Fruit fly (Drosophila melanogaster) whole organism, embryonic: ENCODE results near the gene CG31174.
A peak's percentile ranks its signal among the peaks of the same experiment; 100 is the strongest.

ENCODE experiments used
- ATbp ChIP-seq: fragments of 200-800 bp; sonication (Bioruptor generic); optimal IDR thresholded peaks from 2 replicates; lab custom pipeline; 2017; ENCODE audit warnings: missing biosample characterization, mild to moderate bottlenecking, missing genetic modification characterization, missing genetic modification reagents
- Abd-B ChIP-seq: fragments of 200-800 bp; sonication (Bioruptor generic); optimal IDR thresholded peaks from 2 replicates; lab custom pipeline; 2018; ENCODE audit warnings: missing biosample characterization, mild to moderate bottlenecking, missing genetic modification characterization, moderate library complexity
- CG1024 ChIP-seq: fragments of 200-800 bp; sonication (Bioruptor generic); IDR thresholded peaks from 2 replicates; pipeline ENCODE4 v1.3.6; 2022; ENCODE audit warnings: missing biosample characterization, missing genetic modification characterization
- CG10267 ChIP-seq: fragments of 200-800 bp; sonication (Bioruptor generic); optimal IDR thresholded peaks from 2 replicates; lab custom pipeline; 2018; ENCODE audit warnings: missing biosample characterization, mild to moderate bottlenecking, missing genetic modification characterization, moderate library complexity
- CG11085 ChIP-seq: fragments of 200-800 bp; sonication (Bioruptor generic); IDR thresholded peaks from 2 replicates; pipeline ENCODE4 v1.3.6; 2022; ENCODE audit warnings: missing biosample characterization, missing genetic modification characterization
- CG13775 ChIP-seq: fragments of 200-800 bp; sonication (Bioruptor generic); optimal IDR thresholded peaks from 3 replicates; lab custom pipeline; 2017; ENCODE audit warnings: missing biosample characterization, mild to moderate bottlenecking, missing genetic modification characterization
- CG14965 ChIP-seq: fragments of 200-800 bp; sonication (Bioruptor generic); optimal IDR thresholded peaks from 2 replicates; lab custom pipeline; 2016; ENCODE audit warnings: missing biosample characterization, missing genetic modification characterization, borderline replicate concordance
- CG15073 ChIP-seq: fragments of 200-800 bp; sonication (Bioruptor generic); optimal IDR thresholded peaks from 2 replicates; lab custom pipeline; 2016; ENCODE audit warnings: missing biosample characterization, missing genetic modification characterization
- CG17385 ChIP-seq: fragments of 200-800 bp; sonication (Bioruptor generic); optimal IDR thresholded peaks from 3 replicates; lab custom pipeline; 2018; ENCODE audit warnings: missing biosample characterization, mild to moderate bottlenecking, missing genetic modification characterization
- CG31441 ChIP-seq: fragments of 200-800 bp; sonication (Bioruptor generic); IDR thresholded peaks from 2 replicates; pipeline ENCODE4 v1.3.6; 2022; ENCODE audit warnings: missing biosample characterization, missing genetic modification characterization
- CG33213 ChIP-seq: fragments of 200-800 bp; sonication (Bioruptor generic); optimal IDR thresholded peaks from 3 replicates; lab custom pipeline; 2016; ENCODE audit warnings: missing biosample characterization, missing genetic modification characterization
- CG3838 ChIP-seq: fragments of 200-800 bp; sonication (Bioruptor generic); optimal IDR thresholded peaks from 3 replicates; lab custom pipeline; 2016; ENCODE audit warnings: missing biosample characterization, missing genetic modification characterization
- CG43689 ChIP-seq: fragments of 200-800 bp; sonication (Bioruptor generic); IDR thresholded peaks from 2 replicates; pipeline ENCODE4 v1.3.6; 2022; ENCODE audit warnings: missing biosample characterization, missing genetic modification characterization
- CG4854 ChIP-seq: fragments of 200-800 bp; sonication (Bioruptor generic); optimal IDR thresholded peaks from 2 replicates; lab custom pipeline; 2016; ENCODE audit warnings: missing biosample characterization, missing genetic modification characterization, inconsistent platforms
- CG8089 ChIP-seq: fragments of 200-800 bp; sonication (Bioruptor generic); optimal IDR thresholded peaks from 3 replicates; lab custom pipeline; 2016; ENCODE audit warnings: missing biosample characterization, missing genetic modification characterization
- CG8478 ChIP-seq: fragments of >200 bp; optimal IDR thresholded peaks from 2 replicates; lab custom pipeline; 2018
- CG8924 ChIP-seq: fragments of 200-800 bp; optimal IDR thresholded peaks from 3 replicates; lab custom pipeline; 2019; ENCODE audit warnings: missing biosample characterization, mild to moderate bottlenecking, missing genetic modification characterization, moderate library complexity
- CG8944 ChIP-seq: fragments of 200-800 bp; sonication (Bioruptor generic); optimal IDR thresholded peaks from 3 replicates; lab custom pipeline; 2016; ENCODE audit warnings: missing biosample characterization, missing genetic modification characterization
- CTCF ChIP-seq: fragments of 200-800 bp; sonication (Bioruptor generic); optimal IDR thresholded peaks from 2 replicates; lab custom pipeline; 2017; ENCODE audit warnings: missing biosample characterization, mild to moderate bottlenecking, missing genetic modification characterization, moderate library complexity
- CoRest ChIP-seq: fragments of 200-800 bp; sonication (Bioruptor generic); optimal IDR thresholded peaks from 3 replicates; lab custom pipeline; 2018; ENCODE audit warnings: missing biosample characterization, mild to moderate bottlenecking, missing genetic modification characterization, moderate library complexity
- Dad ChIP-seq: fragments of 200-800 bp; sonication (Bioruptor generic); optimal IDR thresholded peaks from 3 replicates; lab custom pipeline; 2016; ENCODE audit warnings: missing biosample characterization, missing genetic modification characterization
- Elba2 ChIP-seq: fragments of 200-800 bp; sonication (Bioruptor generic); optimal IDR thresholded peaks from 3 replicates; lab custom pipeline; 2016; ENCODE audit warnings: missing biosample characterization, missing genetic modification characterization
- HLH3B ChIP-seq: fragments of 200-800 bp; sonication (Bioruptor generic); IDR thresholded peaks from 2 replicates; pipeline ENCODE4 v1.3.6; 2022; ENCODE audit warnings: missing biosample characterization, missing genetic modification characterization
- HmgD ChIP-seq: fragments of 200-800 bp; sonication (Bioruptor generic); optimal IDR thresholded peaks from 3 replicates; lab custom pipeline; 2016; ENCODE audit warnings: missing biosample characterization, missing genetic modification characterization
- Hr3 ChIP-seq: fragments of 200-800 bp; sonication (Bioruptor generic); optimal IDR thresholded peaks from 3 replicates; lab custom pipeline; 2016; ENCODE audit warnings: missing biosample characterization, missing genetic modification characterization
- MTF-1 ChIP-seq: fragments of 200-800 bp; sonication (Bioruptor generic); optimal IDR thresholded peaks from 2 replicates; lab custom pipeline; 2018; ENCODE audit warnings: missing biosample characterization, mild to moderate bottlenecking, missing genetic modification characterization, borderline replicate concordance
- Mes4 ChIP-seq: fragments of 200-800 bp; sonication (Bioruptor generic); optimal IDR thresholded peaks from 2 replicates; lab custom pipeline; 2016; ENCODE audit warnings: missing biosample characterization, missing genetic modification characterization
- NK7.1 ChIP-seq: fragments of 200-800 bp; sonication (Bioruptor generic); optimal IDR thresholded peaks from 3 replicates; lab custom pipeline; 2016; ENCODE audit warnings: missing biosample characterization, missing genetic modification characterization
- Nf-YC ChIP-seq: fragments of 200-800 bp; optimal IDR thresholded peaks from 3 replicates; lab custom pipeline; 2019; ENCODE audit warnings: missing biosample characterization, mild to moderate bottlenecking, missing genetic modification characterization, moderate library complexity
- Oli ChIP-seq: fragments of 200-800 bp; sonication (Bioruptor generic); optimal IDR thresholded peaks from 2 replicates; lab custom pipeline; 2018; ENCODE audit warnings: missing biosample characterization, mild to moderate bottlenecking, missing genetic modification characterization, moderate library complexity
- Ptx1 ChIP-seq: fragments of 200-800 bp; sonication (Bioruptor generic); IDR thresholded peaks from 2 replicates; pipeline ENCODE4 v1.3.6; 2022; ENCODE audit warnings: missing biosample characterization, missing genetic modification characterization
- ac ChIP-seq: fragments of 200-800 bp; sonication (Bioruptor generic); optimal IDR thresholded peaks from 3 replicates; lab custom pipeline; 2017; ENCODE audit warnings: missing biosample characterization, mild to moderate bottlenecking, missing genetic modification characterization
- ato ChIP-seq: fragments of 200-800 bp; sonication (Bioruptor generic); IDR thresholded peaks from 2 replicates; pipeline ENCODE4 v1.3.6; 2022; ENCODE audit warnings: missing biosample characterization, missing genetic modification characterization; ENCODE audit not compliant: partially characterized antibody
- bab2 ChIP-seq: fragments of 200-800 bp; sonication (Bioruptor generic); optimal IDR thresholded peaks from 2 replicates; lab custom pipeline; 2016; ENCODE audit warnings: missing biosample characterization, missing genetic modification characterization
- bsh ChIP-seq, 2 experiments: fragments of 200-800 bp; sonication (Bioruptor generic); optimal IDR thresholded peaks; 2 replicates each; lab custom pipeline; 2017 to 2018; ENCODE audit warnings: mild to moderate bottlenecking in 2 of 2, missing biosample characterization in 2 of 2, missing genetic modification characterization in 2 of 2, moderate library complexity in 1 of 2
- chif ChIP-seq, 2 experiments: fragments of 200-800 bp; sonication (Bioruptor generic); optimal IDR thresholded peaks; 3 replicates each; lab custom pipeline; 2016; ENCODE audit warnings: missing biosample characterization in 2 of 2, missing genetic modification characterization in 2 of 2
- chn ChIP-seq: fragments of 200-800 bp; sonication (Bioruptor generic); optimal IDR thresholded peaks from 2 replicates; lab custom pipeline; 2016; ENCODE audit warnings: missing biosample characterization, missing genetic modification characterization
- dmrt11E ChIP-seq: fragments of 200-800 bp; sonication (Bioruptor generic); optimal IDR thresholded peaks from 3 replicates; lab custom pipeline; 2018; ENCODE audit warnings: missing biosample characterization, mild to moderate bottlenecking, missing genetic modification characterization, moderate library complexity
- dpn ChIP-seq, 2 experiments: fragments of 200-800 bp; sonication (Bioruptor generic); optimal IDR thresholded peaks; 3 replicates each; lab custom pipeline; 2016; ENCODE audit warnings: missing biosample characterization in 2 of 2, missing genetic modification characterization in 2 of 2
- exex ChIP-seq: fragments of 200-800 bp; sonication (Bioruptor generic); optimal IDR thresholded peaks from 4 replicates; lab custom pipeline; 2018; ENCODE audit warnings: missing biosample characterization, mild to moderate bottlenecking, missing genetic modification characterization, moderate library complexity
- fd64A ChIP-seq: fragments of 200-800 bp; sonication (Bioruptor generic); optimal IDR thresholded peaks from 3 replicates; lab custom pipeline; 2018; ENCODE audit warnings: missing biosample characterization, mild to moderate bottlenecking, missing genetic modification characterization
- gcm2 ChIP-seq: fragments of 200-800 bp; sonication (Bioruptor generic); optimal IDR thresholded peaks from 2 replicates; lab custom pipeline; 2016; ENCODE audit warnings: missing biosample characterization, missing genetic modification characterization
- gsb ChIP-seq: fragments of 200-800 bp; sonication (Bioruptor generic); IDR thresholded peaks from 2 replicates; pipeline ENCODE4 v1.3.6; 2022; ENCODE audit warnings: missing biosample characterization, missing genetic modification characterization
- hbn ChIP-seq: fragments of 200-800 bp; sonication (Bioruptor generic); IDR thresholded peaks from 2 replicates; pipeline ENCODE4 v1.3.6; 2022; ENCODE audit warnings: missing biosample characterization, missing genetic modification characterization; ENCODE audit not compliant: partially characterized antibody
- jing ChIP-seq: fragments of 200-800 bp; sonication (Bioruptor generic); optimal IDR thresholded peaks from 2 replicates; lab custom pipeline; 2018; ENCODE audit warnings: missing biosample characterization, mild to moderate bottlenecking, missing genetic modification characterization
- ken ChIP-seq: fragments of 200-800 bp; sonication (Bioruptor generic); IDR thresholded peaks from 3 replicates; pipeline ENCODE4 v1.3.6; 2022; ENCODE audit warnings: missing biosample characterization, missing genetic modification characterization
- klu ChIP-seq: fragments of 200-800 bp; sonication (Bioruptor generic); IDR thresholded peaks from 2 replicates; pipeline ENCODE4 v1.3.6; 2022; ENCODE audit warnings: missing biosample characterization, missing genetic modification characterization
- lov ChIP-seq, 2 experiments: fragments of 200-800 bp in 1 of 2; fragments of >200 bp in 1 of 2; sonication (Bioruptor generic) in 1 of 2; IDR thresholded peaks in 1 of 2; optimal IDR thresholded peaks in 1 of 2; 2 replicates in 1 of 2; 3 replicates in 1 of 2; pipeline versions ENCODE4 v1.3.6 to Lab custom; 2017 to 2022; ENCODE audit warnings: missing biosample characterization in 1 of 2, missing genetic modification characterization in 1 of 2
- schlank ChIP-seq: fragments of 200-800 bp; sonication (Bioruptor generic); optimal IDR thresholded peaks from 2 replicates; lab custom pipeline; 2018; ENCODE audit warnings: missing biosample characterization, mild to moderate bottlenecking, missing genetic modification characterization
- stwl ChIP-seq: fragments of 200-800 bp; sonication (Bioruptor generic); optimal IDR thresholded peaks from 3 replicates; lab custom pipeline; 2018; ENCODE audit warnings: missing biosample characterization, mild to moderate bottlenecking, missing genetic modification characterization, moderate library complexity
- unc-4 ChIP-seq: fragments of 200-800 bp; sonication (Bioruptor generic); IDR thresholded peaks from 2 replicates; pipeline ENCODE4 v1.3.6; 2022; ENCODE audit warnings: missing biosample characterization, missing genetic modification characterization; ENCODE audit not compliant: partially characterized antibody
- unpg ChIP-seq: fragments of 200-800 bp; sonication (Bioruptor generic); optimal IDR thresholded peaks from 3 replicates; lab custom pipeline; 2018; ENCODE audit warnings: missing biosample characterization, mild to moderate bottlenecking, missing genetic modification characterization, moderate library complexity

Gene CG31174

DNA sequence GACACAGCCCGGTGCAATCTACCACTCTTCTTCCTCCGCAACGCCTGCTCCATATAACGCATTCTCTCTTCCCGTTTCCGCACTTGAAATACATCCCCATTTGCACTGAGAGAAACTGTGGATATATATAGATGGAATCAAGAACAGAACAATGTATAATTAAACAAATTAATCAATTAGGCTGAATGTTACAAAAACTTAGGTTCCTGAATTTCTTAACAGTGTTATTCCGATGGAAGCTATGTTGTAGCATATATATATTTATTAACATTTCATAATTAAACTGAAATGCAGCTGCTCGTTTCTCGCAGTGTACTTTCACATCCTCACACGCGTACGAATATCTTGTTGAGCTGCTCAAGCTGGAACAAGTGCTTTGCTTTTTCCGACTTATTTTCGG lies 9.8 kb downstream of the CG31174 start (continued):
- TF ChIP-seq Dad (GFP tag; lab: Kevin White, UChicago) (no peak), CG4854 (GFP tag; lab: Kevin White, UChicago) (no peak), CG11085 (GFP tag; lab: Robert Waterston, UW) (no peak), gsb (GFP tag; lab: Robert Waterston, UW) (no peak), CG8944 (no peak), stwl (tag; lab: Kevin White, UChicago) (peak; percentile 14), ATbp (GFP tag; lab: Kevin White, UChicago) (peak; percentile 64), schlank (tag; lab: Kevin White, UChicago) (no peak), ken (GFP tag; lab: Robert Waterston, UW) (no peak), MTF-1 (GFP tag; lab: Kevin White, UChicago) (no peak), CG17385 (GFP tag; lab: Kevin White, UChicago) (peak; percentile 41), Ptx1 (GFP tag; lab: Robert Waterston, UW) (peak; percentile 42; the same call in 1 of the 2 replicates), Nf-YC (no peak), HmgD (no peak), gcm2 (no peak), Mes4 (no peak), HLH3B (GFP tag; lab: Robert Waterston, UW) (no peak), NK7.1 (GFP tag; lab: Kevin White, UChicago) (no peak), ac (GFP tag; lab: Kevin White, UChicago) (no peak), dpn (GFP tag; optimal IDR thresholded peaks at IDR 0.05; lab: Kevin White, UChicago) (peak; percentile 7 to 46), CoRest (tag; lab: Kevin White, UChicago) (peak; percentile 52), CG31441 (GFP tag; lab: Robert Waterston, UW) (peak; percentile 63), CG33213 (no peak), CG8089 (no peak), jing (GFP tag; lab: Kevin White, UChicago) (peak; percentile 27), CG1024 (GFP tag; lab: Robert Waterston, UW) (no peak), unpg (GFP tag; lab: Kevin White, UChicago) (peak; percentile 57), CG15073 (GFP tag; lab: Kevin White, UChicago) (peak; percentile 34), Oli (tag; lab: Kevin White, UChicago) (peak; percentile 59), CG14965 (no peak), CG10267 (tag; lab: Kevin White, UChicago) (peak; percentile 47), chn (GFP tag; lab: Kevin White, UChicago) (peak; percentile 31), CG3838 (GFP tag; lab: Kevin White, UChicago) (no peak), exex (tag; lab: Kevin White, UChicago) (no peak), dmrt11E (tag; lab: Kevin White, UChicago) (peak; percentile 85), chif (GFP tag; optimal IDR thresholded peaks at IDR 0.05; lab: Kevin White, UChicago) (peak; percentile 22 to 66), klu (GFP tag; lab: Robert Waterston, UW) (no peak), hbn (GFP tag; lab: Robert Waterston, UW) (no peak), CG8924 (tag; lab: Kevin White, UChicago) (peak; percentile 43), CG43689 (GFP tag; lab: Robert Waterston, UW) (no peak), Abd-B (GFP tag; lab: Kevin White, UChicago) (no peak), unc-4 (GFP tag; lab: Robert Waterston, UW) (no peak), CG8478 (lab: Kevin White, UChicago) (no peak), ato (no peak), Elba2 (GFP tag; lab: Kevin White, UChicago) (no peak), Hr3 (GFP tag; lab: Kevin White, UChicago) (peak; percentile 26), bab2 (GFP tag; lab: Kevin White, UChicago) (peak; percentile 47), bsh (GFP tag; optimal IDR thresholded peaks at IDR 0.05; lab: Kevin White, UChicago) (peak; percentile 61 to 75), lov (optimal IDR thresholded peaks at IDR 0.05; lab: Kevin White, UChicago) (no peak), lov (GFP tag; IDR thresholded peaks at IDR 0.05; lab: Robert Waterston, UW) (no peak), CG13775 (GFP tag; lab: Kevin White, UChicago) (peak; percentile 36), CTCF (GFP tag; lab: Kevin White, UChicago) (no peak), fd64A (GFP tag; lab: Kevin White, UChicago) (no peak)
